Worm (Caenorhabditis elegans): ENCODE data around the gene str-66.

Gene str-66

ce11 chrV:3133293-3133755 lies 29.3 kb upstream of the str-66 start, which contains the start of gene F02C9.2:
Gene F02C9.2 (plus strand): TSS chrV:3133705.
- peak; percentile 76 for TF ChIP-seq set-16 (GFP tag; IDR thresholded peaks at IDR 0.05)
- TF ChIP-seq Y5F2A.4 (GFP tag; optimal IDR thresholded peaks at IDR 0.05) = no peak
- TF ChIP-seq attf-4 (tag; optimal IDR thresholded peaks at IDR 0.05) = no peak
- no peak for TF ChIP-seq aha-1 (tag)
- no peak for TF ChIP-seq ceh-32 (tag; optimal IDR thresholded peaks at IDR 0.05; ENCODE audit: poor library complexity)

- TF ChIP-seq egl-43 (GFP tag; IDR thresholded peaks at IDR 0.05) (0 out of 2 replicates have a peak, but pooled peaks have one; percentile 11), ceh-82 (tag; optimal IDR thresholded peaks at IDR 0.05) (no peak), daf-8 (GFP tag; IDR thresholded peaks at IDR 0.05) (no peak), tag-97 (GFP tag; IDR thresholded peaks at IDR 0.05) (no peak), ama-1 (optimal IDR thresholded peaks at IDR 0.05) (no peak), dmd-6 (GFP tag; IDR thresholded peaks at IDR 0.05) (no peak), dve-1 (tag; optimal IDR thresholded peaks at IDR 0.05; ENCODE audit: insufficient read depth) (no peak), ctbp-1 (GFP tag; IDR thresholded peaks at IDR 0.05) (no peak), Y75B8A.6 (GFP tag; IDR thresholded peaks at IDR 0.05) (no peak), Y48G9A.11 (GFP tag; IDR thresholded peaks at IDR 0.05) (peak; percentile 41; the same call in 1 of the 2 replicates), duxl-1 (tag; optimal IDR thresholded peaks at IDR 0.05; ENCODE audit: poor library complexity) (no peak), nhr-42 (GFP tag; IDR thresholded peaks at IDR 0.05) (no peak), D1046.2 (GFP tag; IDR thresholded peaks at IDR 0.05) (no peak), nhr-11 (tag; optimal IDR thresholded peaks at IDR 0.05) (no peak), set-16 (GFP tag; IDR thresholded peaks at IDR 0.05) (peak; percentile 99), saeg-2 (GFP tag; IDR thresholded peaks at IDR 0.05) (no peak), nhr-48 (tag; optimal IDR thresholded peaks at IDR 0.05) (no peak), F44E2.7 (GFP tag; IDR thresholded peaks at IDR 0.05) (peak; percentile 62; the same call in 1 of the 2 replicates)
These were observed 28.1 kb upstream of the str-66 start for ce11 chrV:3132116-3132515.

DNA sequence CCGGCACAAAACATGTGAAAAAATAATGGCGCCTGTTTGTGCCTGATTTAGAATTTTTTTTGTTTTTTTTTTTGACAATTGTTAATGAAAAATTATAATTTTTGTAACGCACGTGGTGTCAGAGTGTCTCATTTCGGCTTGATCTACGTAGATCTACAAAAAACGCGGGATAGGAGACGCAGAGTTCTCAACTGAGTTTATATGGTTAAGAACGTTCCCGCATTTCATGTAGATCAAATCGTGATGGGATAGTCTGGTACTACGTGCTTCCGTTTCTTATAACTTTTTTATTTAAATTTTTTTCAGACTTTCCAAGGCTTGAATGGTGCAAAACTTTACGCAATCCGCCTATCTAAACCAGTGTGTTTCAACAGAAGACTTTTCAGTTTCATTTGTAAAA lies 24.8 kb upstream of the str-66 start, which contains the start of gene tat-6:
Gene tat-6 (plus strand): TSS at position 301 of the 400 bp plus-strand sequence.
- TF ChIP-seq ceh-32 (tag; optimal IDR thresholded peaks at IDR 0.05; ENCODE audit: poor library complexity) = no peak
- TF ChIP-seq ama-1 (optimal IDR thresholded peaks at IDR 0.05) = no peak
- TF ChIP-seq duxl-1 (tag; optimal IDR thresholded peaks at IDR 0.05; ENCODE audit: poor library complexity) = no peak
- no peak for TF ChIP-seq nhr-25 (tag; optimal IDR thresholded peaks at IDR 0.05; ENCODE audit: borderline replicate concordance, insufficient read depth)
- TF ChIP-seq lin-13 (GFP tag; optimal IDR thresholded peaks at IDR 0.05) = no peak
- no peak for TF ChIP-seq dmd-8 (GFP tag; IDR thresholded peaks at IDR 0.05)
- TF ChIP-seq set-16 (GFP tag; IDR thresholded peaks at IDR 0.05) = no peak
- TF ChIP-seq zip-11 (GFP tag; IDR thresholded peaks at IDR 0.05) = no peak
- no peak for TF ChIP-seq lin-29 (GFP tag; IDR thresholded peaks at IDR 0.05)
- no peak for TF ChIP-seq nhr-76 (tag; optimal IDR thresholded peaks at IDR 0.05)
- TF ChIP-seq lsy-2 (tag; optimal IDR thresholded peaks at IDR 0.05) = no peak
- no peak for TF ChIP-seq lin-38 (GFP tag; IDR thresholded peaks at IDR 0.05)
- no peak for TF ChIP-seq tra-1 (GFP tag; IDR thresholded peaks at IDR 0.05)
- no peak for TF ChIP-seq spr-1 (tag; optimal IDR thresholded peaks at IDR 0.05)
- TF ChIP-seq egl-43 (GFP tag; IDR thresholded peaks at IDR 0.05) = no peak
- TF ChIP-seq zfp-3 (GFP tag; conservative IDR thresholded peaks at IDR 0.05) = no peak
- TF ChIP-seq lin-1 (GFP tag; IDR thresholded peaks at IDR 0.05) = no peak

ce11 chrV:3127670-3128069 lies 23.6 kb upstream of the str-66 start, which contains the start of gene Y73C8C.10:
Gene Y73C8C.10 (minus strand): TSS chrV:3127770.
- TF ChIP-seq nhr-76 (tag; optimal IDR thresholded peaks at IDR 0.05) (no peak), nhr-28 (tag; optimal IDR thresholded peaks at IDR 0.05) (peak; percentile 64), aha-1 (tag) (peak; percentile 32)
